Worm (Caenorhabditis elegans) whole organism, L4 larva: ENCODE data around the gene F01E11.18.

ENCODE experiments used
- ZK546.5 ChIP-seq, 2 experiments: sonication (generic microtip); optimal IDR thresholded peaks; 2 replicates each; lab custom pipeline; 2017; ENCODE audit warnings: missing biosample characterization in 2 of 2, missing genetic modification characterization in 2 of 2
- snpc-4 ChIP-seq: fragments of 150-350 bp; optimal IDR thresholded peaks from 2 replicates; lab custom pipeline; 2014; ENCODE audit warnings: missing biosample characterization, missing genetic modification characterization

DNA sequence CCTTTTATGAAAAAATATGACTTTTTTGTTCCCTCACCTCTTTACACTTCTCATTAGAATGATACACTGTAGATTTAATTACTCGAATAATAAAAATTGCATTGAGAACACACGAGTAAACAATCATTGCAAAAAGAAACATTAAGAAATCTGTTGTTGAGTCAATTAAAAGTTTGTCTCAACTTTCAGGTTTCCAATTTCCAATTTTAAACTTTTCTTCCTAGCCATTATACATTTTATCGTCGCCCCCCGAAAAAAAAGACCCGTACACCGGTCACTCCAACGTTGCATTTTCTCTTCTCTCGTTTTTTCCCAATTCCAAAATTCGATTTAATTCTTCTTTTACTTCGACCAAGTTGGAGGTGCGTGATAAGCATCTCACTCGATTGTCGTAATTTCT is 49.5 kb upstream of the F01E11.18 start, which contains the start of gene C16E9.1:
- TF ChIP-seq snpc-4 (tag; lab: Kevin White, UChicago) (no peak), ZK546.5 (tag; optimal IDR thresholded peaks at IDR 0.05; lab: Kevin White, UChicago) (no peak)
